Fruit fly (Drosophila melanogaster): ENCODE results near the gene ctrip.
A peak's percentile ranks its signal among the peaks of the same experiment; 100 is the strongest.

Gene ctrip

DNA sequence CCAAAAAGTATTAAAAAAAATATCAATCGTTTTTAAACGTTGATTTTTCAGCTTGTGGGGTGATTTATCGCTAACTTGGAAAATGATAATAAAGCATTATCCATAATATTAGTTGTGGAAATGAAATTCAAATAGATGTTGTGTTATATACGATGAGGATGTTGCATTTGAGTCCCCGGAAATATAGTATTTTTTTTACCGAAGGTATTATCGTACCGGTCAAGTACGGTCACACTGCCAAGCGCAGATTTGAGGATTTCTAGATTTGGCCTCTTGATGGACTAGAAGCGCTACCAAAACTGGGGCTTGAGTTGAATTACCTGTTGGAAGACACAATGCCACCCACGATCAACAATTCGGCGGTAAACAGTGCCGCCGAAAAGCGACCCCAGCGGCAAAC is 36.5 kb downstream of the ctrip start (continued):
- TF ChIP-seq chm (GFP tag; IDR thresholded peaks at IDR 0.05) (no peak), peb (GFP tag; IDR thresholded peaks at IDR 0.05) (no peak), CG2712 (tag; optimal IDR thresholded peaks at IDR 0.05) (peak; percentile 61), mirr (GFP tag; optimal IDR thresholded peaks at IDR 0.05) (no peak), stwl (tag; optimal IDR thresholded peaks at IDR 0.05) (peak; percentile 79), nom (GFP tag; optimal IDR thresholded peaks at IDR 0.05) (no peak), HmgZ (tag; optimal IDR thresholded peaks at IDR 0.05) (peak; percentile 42), CG11696 (GFP tag; IDR thresholded peaks at IDR 0.05) (no peak), slbo (GFP tag; IDR thresholded peaks at IDR 0.05) (peak; percentile 59; the same call in 1 of the 2 replicates), zfh1 (GFP tag; IDR thresholded peaks at IDR 0.05) (peak; percentile 58; the same call in 1 of the 3 replicates), pzg (GFP tag; optimal IDR thresholded peaks at IDR 0.05) (peak; percentile 72), Vsx1 (GFP tag; optimal IDR thresholded peaks at IDR 0.05) (no peak), mld (GFP tag; IDR thresholded peaks at IDR 0.05; ENCODE audit: partially characterized antibody) (no peak), klu (GFP tag; IDR thresholded peaks at IDR 0.05) (no peak), Ssrp (tag; optimal IDR thresholded peaks at IDR 0.05) (peak; percentile 28), CG7839 (tag; optimal IDR thresholded peaks at IDR 0.05) (peak; percentile 58), CG4854 (GFP tag; optimal IDR thresholded peaks at IDR 0.05) (peak; percentile 0), usp (GFP tag; optimal IDR thresholded peaks at IDR 0.05) (no peak), CG1024 (GFP tag; IDR thresholded peaks at IDR 0.05) (peak; percentile 74), CG14441 (GFP tag; IDR thresholded peaks at IDR 0.05) (peak; percentile 19; the same call in 1 of the 2 replicates), lilli (GFP tag; optimal IDR thresholded peaks at IDR 0.05) (peak; percentile 37), Bteb2 (GFP tag; optimal IDR thresholded peaks at IDR 0.05) (peak; percentile 40), Fer3 (tag; optimal IDR thresholded peaks at IDR 0.05) (peak; percentile 43), esg (GFP tag; conservative IDR thresholded peaks at IDR 0.05) (peak; percentile 19; the same call in 1 of the 2 replicates), hkb (optimal IDR thresholded peaks at IDR 0.05) (no peak), hkb (GFP tag; IDR thresholded peaks at IDR 0.05) (peak; percentile 54; the same call in 1 of the 2 replicates), ERR (GFP tag; optimal IDR thresholded peaks at IDR 0.05) (peak; percentile 7), zen (tag; optimal IDR thresholded peaks at IDR 0.05) (peak; percentile 34), Hr3 (GFP tag; optimal IDR thresholded peaks at IDR 0.05) (peak; percentile 38), Ets97D (GFP tag; optimal IDR thresholded peaks at IDR 0.05) (peak; percentile 68), CG12942 (GFP tag; optimal IDR thresholded peaks at IDR 0.05) (no peak), CG12155 (GFP tag; optimal IDR thresholded peaks at IDR 0.05) (peak; percentile 16), chinmo (GFP tag; IDR thresholded peaks at IDR 0.05; ENCODE audit: partially characterized antibody) (no peak), ssp (GFP tag; IDR thresholded peaks at IDR 0.05) (peak; percentile 96), zfh2 (GFP tag; optimal IDR thresholded peaks at IDR 0.05) (peak; percentile 37), pros (GFP tag; optimal IDR thresholded peaks at IDR 0.05) (no peak), D19B (GFP tag; optimal IDR thresholded peaks at IDR 0.05) (no peak), HLH54F (GFP tag; optimal IDR thresholded peaks at IDR 0.05) (peak; percentile 15), Mes4 (GFP tag; optimal IDR thresholded peaks at IDR 0.05) (peak; percentile 27), ewg (GFP tag; optimal IDR thresholded peaks at IDR 0.05) (peak; percentile 11), CG13775 (GFP tag; optimal IDR thresholded peaks at IDR 0.05) (peak; percentile 44), CG17385 (GFP tag; optimal IDR thresholded peaks at IDR 0.05) (no peak), CG1603 (tag; optimal IDR thresholded peaks at IDR 0.05) (peak; percentile 81), CG3407 (GFP tag; optimal IDR thresholded peaks at IDR 0.05) (no peak), CG17361 (GFP tag; IDR thresholded peaks at IDR 0.05) (peak; percentile 55), Chrac-16 (GFP tag; optimal IDR thresholded peaks at IDR 0.05) (peak; percentile 32), CG5245 (GFP tag; optimal IDR thresholded peaks at IDR 0.05) (peak; percentile 5), knrl (GFP tag; IDR thresholded peaks at IDR 0.05; ENCODE audit: partially characterized antibody) (no peak; the same call in 2 of the 3 replicates), ase (GFP tag; IDR thresholded peaks at IDR 0.05) (0 out of 3 replicates have a peak, but pooled peaks have one; percentile 15), NC2β (GFP tag; optimal IDR thresholded peaks at IDR 0.05) (peak; percentile 22), kah (GFP tag; optimal IDR thresholded peaks at IDR 0.05) (no peak)
